Fruit fly (Drosophila melanogaster): ENCODE data around the gene CG45089.
A peak's percentile ranks its signal among the peaks of the same experiment; 100 is the strongest.

CG45089 gene

DNA sequence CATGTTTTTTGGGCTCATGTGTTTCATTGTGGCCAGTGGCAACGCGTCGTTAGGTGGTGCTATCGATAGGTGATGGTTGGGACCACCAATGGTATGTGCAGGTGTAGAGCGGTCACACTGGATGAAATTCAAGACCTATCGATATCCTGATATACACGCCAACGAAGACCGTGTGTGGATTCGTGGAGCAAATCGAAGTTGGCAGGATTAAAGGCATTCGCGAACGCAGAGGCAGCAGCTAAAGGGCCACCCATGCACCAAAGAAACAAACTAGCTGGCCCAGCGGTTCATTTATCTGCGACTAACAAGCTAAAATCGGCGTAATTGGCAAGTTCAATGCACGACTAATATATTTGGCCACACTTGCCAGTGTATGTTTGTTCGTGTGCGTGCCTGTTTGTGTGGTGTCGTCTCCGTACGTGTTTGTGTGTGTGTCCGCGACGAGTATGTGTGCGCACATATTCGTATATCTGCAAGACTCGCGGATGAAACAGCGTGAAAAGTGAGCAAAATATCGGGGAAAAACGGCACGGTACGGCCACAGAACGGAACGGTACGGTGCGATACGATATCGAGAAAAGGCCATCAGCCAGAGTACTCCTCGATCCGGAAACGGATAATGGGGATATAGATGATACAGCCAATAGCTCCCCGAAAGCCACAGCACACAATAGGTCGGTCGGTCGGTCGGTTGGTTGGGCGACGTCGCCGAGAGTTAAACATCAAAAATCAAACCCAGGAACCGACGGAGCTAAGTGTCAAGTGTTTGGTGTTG lies 42.4 kb upstream of the CG45089 start, which contains the start of gene Ubr3 (continued):
- TF ChIP-seq dpn (GFP tag; optimal IDR thresholded peaks at IDR 0.05), result peak in 1 of 2 experiments; percentile 11
- peak; percentile 89 for TF ChIP-seq CG7357 (GFP tag; IDR thresholded peaks at IDR 0.05)
- no peak for TF ChIP-seq Dad (GFP tag; optimal IDR thresholded peaks at IDR 0.05)
- TF ChIP-seq CG8765 (GFP tag; IDR thresholded peaks at IDR 0.05), result no peak
- TF ChIP-seq CG32767 (GFP tag; IDR thresholded peaks at IDR 0.05), result no peak
- TF ChIP-seq CG18764 (GFP tag; optimal IDR thresholded peaks at IDR 0.05), result no peak
- TF ChIP-seq CG10654 (GFP tag; optimal IDR thresholded peaks at IDR 0.05), result no peak
- no peak for TF ChIP-seq NK7.1 (GFP tag; optimal IDR thresholded peaks at IDR 0.05)
- TF ChIP-seq GATAe (GFP tag; conservative IDR thresholded peaks at IDR 0.05), result no peak
- no peak for TF ChIP-seq aop (GFP tag; IDR thresholded peaks at IDR 0.05)
- no peak for TF ChIP-seq Gsc (GFP tag; IDR thresholded peaks at IDR 0.05)
- peak; percentile 26 for TF ChIP-seq CG6765 (GFP tag; optimal IDR thresholded peaks at IDR 0.05)
- TF ChIP-seq CG12391 (tag; optimal IDR thresholded peaks at IDR 0.05), result peak; percentile 9
- TF ChIP-seq CG2712 (tag; optimal IDR thresholded peaks at IDR 0.05), result peak; percentile 10
- TF ChIP-seq NC2β (GFP tag; optimal IDR thresholded peaks at IDR 0.05), result peak; percentile 35
- peak; percentile 55 for TF ChIP-seq CG34376 (GFP tag; optimal IDR thresholded peaks at IDR 0.05)
- no peak for TF ChIP-seq jigr1 (GFP tag; IDR thresholded peaks at IDR 0.05)
- no peak for TF ChIP-seq CTCF (GFP tag; optimal IDR thresholded peaks at IDR 0.05)
- peak; percentile 19 for TF ChIP-seq CG8924 (tag; optimal IDR thresholded peaks at IDR 0.05)
- TF ChIP-seq phol (tag; optimal IDR thresholded peaks at IDR 0.05), result peak; percentile 20
- TF ChIP-seq fd3F (GFP tag; optimal IDR thresholded peaks at IDR 0.05), result no peak
- TF ChIP-seq CG8281 (tag; optimal IDR thresholded peaks at IDR 0.05), result no peak
- TF ChIP-seq gfzf (GFP tag; optimal IDR thresholded peaks at IDR 0.05), result peak; percentile 69
- peak; percentile 2 for TF ChIP-seq B-H2 (GFP tag; optimal IDR thresholded peaks at IDR 0.05)
- TF ChIP-seq so (GFP tag; IDR thresholded peaks at IDR 0.05), result no peak
- peak; percentile 17; the same call in 1 of the 2 replicates for TF ChIP-seq E2f2 (GFP tag; IDR thresholded peaks at IDR 0.05)
- no peak for TF ChIP-seq CG14965 (GFP tag; optimal IDR thresholded peaks at IDR 0.05; ENCODE audit: borderline replicate concordance)
- no peak for TF ChIP-seq Dip2 (GFP tag; IDR thresholded peaks at IDR 0.05)
- peak; percentile 70 for TF ChIP-seq YL-1 (GFP tag; optimal IDR thresholded peaks at IDR 0.05)
- peak; percentile 3 for TF ChIP-seq slp2 (GFP tag; optimal IDR thresholded peaks at IDR 0.05)
- peak; percentile 59 for TF ChIP-seq ato (GFP tag; IDR thresholded peaks at IDR 0.05; ENCODE audit: partially characterized antibody)
- TF ChIP-seq Fer1 (GFP tag; optimal IDR thresholded peaks at IDR 0.05), result peak; percentile 35
- TF ChIP-seq dm (GFP tag; optimal IDR thresholded peaks at IDR 0.05), result peak; percentile 77
- peak in 1 of 2 experiments; percentile 13 for TF ChIP-seq insv (GFP tag; optimal IDR thresholded peaks at IDR 0.05)
- no peak for TF ChIP-seq yki (optimal IDR thresholded peaks at IDR 0.05)
- TF ChIP-seq CG7963 (GFP tag; IDR thresholded peaks at IDR 0.05; ENCODE audit: partially characterized antibody), result peak; percentile 74
- TF ChIP-seq CG1603 (tag; optimal IDR thresholded peaks at IDR 0.05), result peak; percentile 71
- TF ChIP-seq CG14860 (GFP tag; IDR thresholded peaks at IDR 0.05; ENCODE audit: partially characterized antibody), result peak; percentile 66

DNA sequence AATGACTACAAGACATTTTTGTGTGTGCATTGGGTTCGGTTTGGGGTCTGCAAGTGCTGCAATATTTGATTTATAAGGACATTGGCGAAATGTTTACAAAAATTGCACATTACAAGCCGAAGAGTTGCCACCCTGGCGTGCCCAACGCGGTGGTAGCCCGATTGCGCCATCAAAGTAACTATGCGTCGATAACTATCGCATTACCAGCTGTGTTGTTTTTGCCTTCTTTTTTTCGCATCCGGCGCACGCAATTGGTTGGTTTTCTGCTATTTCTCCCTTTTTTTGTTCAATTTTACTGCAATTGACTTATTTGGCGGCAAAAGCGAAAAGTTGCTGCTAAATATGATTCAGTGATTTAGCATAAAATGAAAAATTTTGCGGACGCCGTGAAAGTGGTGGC lies 41.1 kb upstream of the CG45089 start, which contains the start of gene RpS14b:
RpS14b (plus strand) TSS at position 220 of the 400 bp plus-strand sequence.
- TF ChIP-seq CG10267 (tag; optimal IDR thresholded peaks at IDR 0.05), result peak; percentile 40
- peak; percentile 65; the same call in 2 of the 3 replicates for TF ChIP-seq dysf (GFP tag; IDR thresholded peaks at IDR 0.05)
- no peak for TF ChIP-seq disco-r (GFP tag; optimal IDR thresholded peaks at IDR 0.05)
- no peak for TF ChIP-seq D (optimal IDR thresholded peaks at IDR 0.05)
- no peak for TF ChIP-seq D (GFP tag; optimal IDR thresholded peaks at IDR 0.05)
- TF ChIP-seq usp (GFP tag; optimal IDR thresholded peaks at IDR 0.05), result no peak
- TF ChIP-seq fd64A (GFP tag; optimal IDR thresholded peaks at IDR 0.05), result peak; percentile 33
- peak; percentile 66 for TF ChIP-seq hbn (GFP tag; IDR thresholded peaks at IDR 0.05; ENCODE audit: partially characterized antibody)
- TF ChIP-seq TFAM (GFP tag; optimal IDR thresholded peaks at IDR 0.05), result no peak
- TF ChIP-seq CG14710 (tag; optimal IDR thresholded peaks at IDR 0.05), result peak; percentile 54
- TF ChIP-seq sug (tag; optimal IDR thresholded peaks at IDR 0.05), result peak; percentile 65
- TF ChIP-seq Bdp1 (GFP tag; optimal IDR thresholded peaks at IDR 0.05), result peak; percentile 22
- TF ChIP-seq ewg (GFP tag; optimal IDR thresholded peaks at IDR 0.05), result peak; percentile 59
- peak; percentile 15 to 55 for TF ChIP-seq dpn (GFP tag; optimal IDR thresholded peaks at IDR 0.05)
- TF ChIP-seq gem (tag; optimal IDR thresholded peaks at IDR 0.05), result peak; percentile 23
- TF ChIP-seq CG11093 (GFP tag; IDR thresholded peaks at IDR 0.05), result no peak

Measured in whole organism, embryonic.